Worm (Caenorhabditis elegans) whole organism, early embryonic: Measurements from ENCODE around the gene chw-1.

ENCODE experiments used
- B0310.2 ChIP-seq: sonication (generic microtip); optimal IDR thresholded peaks from 2 replicates; lab custom pipeline; 2016; ENCODE audit warnings: mild to moderate bottlenecking, missing genetic modification characterization, missing compliant biosample characterization
- F13C5.2 ChIP-seq: sonication (generic microtip); optimal IDR thresholded peaks from 2 replicates; lab custom pipeline; 2017; ENCODE audit warnings: mild to moderate bottlenecking, missing genetic modification characterization, inconsistent platforms, missing compliant biosample characterization
- aly-1 ChIP-seq: sonication (generic microtip); optimal IDR thresholded peaks from 2 replicates; lab custom pipeline; 2016; ENCODE audit warnings: missing genetic modification characterization, missing compliant biosample characterization
- ama-1 ChIP-seq: fragments of 150-350 bp; optimal IDR thresholded peaks from 2 replicates; lab custom pipeline; 2014
- ceh-13 ChIP-seq: fragments of 200-800 bp; sonication (Bioruptor generic); optimal IDR thresholded peaks from 2 replicates; lab custom pipeline; 2018; ENCODE audit warnings: mild to moderate bottlenecking, missing genetic modification characterization, missing compliant biosample characterization
- ceh-36 ChIP-seq: sonication (generic microtip); optimal IDR thresholded peaks from 2 replicates; lab custom pipeline; 2016; ENCODE audit warnings: missing genetic modification characterization, inconsistent platforms, missing compliant biosample characterization
- ets-7 ChIP-seq: sonication (generic microtip); optimal IDR thresholded peaks from 2 replicates; lab custom pipeline; 2016; ENCODE audit warnings: missing genotype, missing genetic modification characterization, missing compliant biosample characterization
- flt-1 ChIP-seq: fragments of 200-800 bp; sonication (Bioruptor generic); IDR thresholded peaks from 2 replicates; pipeline ENCODE4 v1.3.6; 2022; ENCODE audit warnings: missing genetic modification characterization, missing compliant biosample characterization
- hmbx-1 ChIP-seq: sonication (generic microtip); optimal IDR thresholded peaks from 2 replicates; lab custom pipeline; 2016; ENCODE audit warnings: mild to moderate bottlenecking, missing genetic modification characterization, missing compliant biosample characterization
- hmg-4 ChIP-seq: fragments of 200-800 bp; sonication (Bioruptor generic); optimal IDR thresholded peaks from 2 replicates; lab custom pipeline; 2018; ENCODE audit warnings: mild to moderate bottlenecking, missing genetic modification characterization, missing compliant biosample characterization
- hnd-1 ChIP-seq: sonication (generic microtip); optimal IDR thresholded peaks from 2 replicates; lab custom pipeline; 2016; ENCODE audit warnings: missing genetic modification characterization, missing compliant biosample characterization
- pes-1 ChIP-seq: fragments of 200-800 bp; sonication (Bioruptor generic); IDR thresholded peaks from 2 replicates; pipeline ENCODE4 v1.3.6; 2022; ENCODE audit warnings: missing genetic modification reagents, missing genetic modification characterization, missing compliant biosample characterization
- scrt-1 ChIP-seq: fragments of 200-800 bp; sonication (Bioruptor generic); IDR thresholded peaks from 2 replicates; pipeline ENCODE4 v1.3.6; 2022; ENCODE audit warnings: missing genetic modification characterization, missing compliant biosample characterization
- sea-1 ChIP-seq: fragments of 200-800 bp; sonication (Bioruptor generic); conservative IDR thresholded peaks from 2 replicates; pipeline ENCODE4 v1.3.6; 2022; ENCODE audit warnings: missing genetic modification characterization, missing compliant biosample characterization
- tbx-11 ChIP-seq: fragments of 200-800 bp; sonication (Bioruptor generic); IDR thresholded peaks from 2 replicates; pipeline ENCODE4 v1.3.6; 2022; ENCODE audit warnings: missing genetic modification characterization, missing compliant biosample characterization
- tbx-37 ChIP-seq: fragments of 200-800 bp; sonication (Bioruptor generic); conservative IDR thresholded peaks from 2 replicates; pipeline ENCODE4 v1.3.6; 2022; ENCODE audit warnings: missing genetic modification reagents, missing genetic modification characterization, missing compliant biosample characterization
- tra-4 ChIP-seq: sonication (generic microtip); optimal IDR thresholded peaks from 2 replicates; lab custom pipeline; 2017; ENCODE audit warnings: missing genetic modification characterization, missing compliant biosample characterization

chw-1 gene

ce11 chrV:10493150-10493549, 31.1 kb downstream of the chw-1 start, which contains the start of gene ugt-33:
TSS of gene ugt-33 (plus strand) at chrV:10493409.
- TF ChIP-seq tbx-37 (GFP tag; lab: Robert Waterston, UW) (no peak), pes-1 (GFP tag; lab: Robert Waterston, UW) (no peak), hmbx-1 (tag; lab: Kevin White, UChicago) (no peak), ets-7 (tag; lab: Kevin White, UChicago) (no peak), flt-1 (no peak), scrt-1 (GFP tag; lab: Robert Waterston, UW) (no peak), ceh-13 (GFP tag; lab: Kevin White, UChicago) (no peak), aly-1 (tag; lab: Kevin White, UChicago) (no peak), B0310.2 (tag; lab: Kevin White, UChicago) (no peak), ama-1 (no peak), hmg-4 (no peak), sea-1 (no peak), hnd-1 (tag; lab: Kevin White, UChicago) (no peak), ceh-36 (tag; lab: Kevin White, UChicago) (no peak), tbx-11 (GFP tag; lab: Robert Waterston, UW) (no peak)

- TF ChIP-seq hmg-4, result no peak
- TF ChIP-seq ceh-36 (tag; lab: Kevin White, UChicago), result no peak
- no peak for TF ChIP-seq tra-4 (tag; lab: Kevin White, UChicago)
- no peak for TF ChIP-seq sea-1
- no peak for TF ChIP-seq hnd-1 (tag; lab: Kevin White, UChicago)
- no peak for TF ChIP-seq scrt-1 (GFP tag; lab: Robert Waterston, UW)
Observed at ce11 chrV:10496733-10497132, 34.7 kb downstream of the chw-1 start, which contains the start of gene C35A5.4. TSS of gene C35A5.4 (plus strand) at chrV:10497033.

- TF ChIP-seq ama-1, result no peak
- TF ChIP-seq sea-1, result no peak
Observed at ce11 chrV:10501295-10501694, 39.2 kb downstream of the chw-1 start, which contains the start of gene C35A5.3. TSS of gene C35A5.3 (minus strand) at chrV:10501395.

ce11 chrV:10503011-10503410, 40.9 kb downstream of the chw-1 start, which contains the start of gene C35A5.11:
TSS of gene C35A5.11 (minus strand) at chrV:10503111.
- no peak for TF ChIP-seq sea-1
- no peak for TF ChIP-seq pes-1 (GFP tag; lab: Robert Waterston, UW)
- no peak for TF ChIP-seq flt-1
- no peak for TF ChIP-seq ceh-36 (tag; lab: Kevin White, UChicago)
- no peak for TF ChIP-seq aly-1 (tag; lab: Kevin White, UChicago)
- no peak for TF ChIP-seq hmbx-1 (tag; lab: Kevin White, UChicago)
- no peak for TF ChIP-seq ets-7 (tag; lab: Kevin White, UChicago)
- TF ChIP-seq F13C5.2 (tag; lab: Kevin White, UChicago), result no peak
- TF ChIP-seq tra-4 (tag; lab: Kevin White, UChicago), result no peak
- no peak for TF ChIP-seq scrt-1 (GFP tag; lab: Robert Waterston, UW)
- no peak for TF ChIP-seq ceh-13 (GFP tag; lab: Kevin White, UChicago)
- TF ChIP-seq tbx-37 (GFP tag; lab: Robert Waterston, UW), result no peak
- no peak for TF ChIP-seq ama-1
- no peak for TF ChIP-seq hmg-4
- no peak for TF ChIP-seq hnd-1 (tag; lab: Kevin White, UChicago)
- TF ChIP-seq tbx-11 (GFP tag; lab: Robert Waterston, UW), result no peak
- TF ChIP-seq B0310.2 (tag; lab: Kevin White, UChicago), result no peak

- no peak for TF ChIP-seq aly-1 (tag; lab: Kevin White, UChicago)
- TF ChIP-seq tra-4 (tag; lab: Kevin White, UChicago), result no peak
- TF ChIP-seq pes-1 (GFP tag; lab: Robert Waterston, UW), result no peak
- TF ChIP-seq scrt-1 (GFP tag; lab: Robert Waterston, UW), result no peak
- TF ChIP-seq ets-7 (tag; lab: Kevin White, UChicago), result no peak
- no peak for TF ChIP-seq tbx-37 (GFP tag; lab: Robert Waterston, UW)
- TF ChIP-seq flt-1, result no peak
- no peak for TF ChIP-seq tbx-11 (GFP tag; lab: Robert Waterston, UW)
- no peak for TF ChIP-seq hmbx-1 (tag; lab: Kevin White, UChicago)
- TF ChIP-seq F13C5.2 (tag; lab: Kevin White, UChicago), result no peak
- TF ChIP-seq hnd-1 (tag; lab: Kevin White, UChicago), result no peak
- TF ChIP-seq ceh-36 (tag; lab: Kevin White, UChicago), result no peak
- no peak for TF ChIP-seq B0310.2 (tag; lab: Kevin White, UChicago)
- no peak for TF ChIP-seq hmg-4
Observed at ce11 chrV:10503893-10504292, 41.8 kb downstream of the chw-1 start, which contains the start of gene C35A5.10. TSS of gene C35A5.10 (plus strand) at chrV:10504193.

- TF ChIP-seq B0310.2 (tag; lab: Kevin White, UChicago) (no peak), tbx-37 (GFP tag; lab: Robert Waterston, UW) (no peak), ceh-36 (tag; lab: Kevin White, UChicago) (no peak), sea-1 (no peak), tbx-11 (GFP tag; lab: Robert Waterston, UW) (no peak), pes-1 (GFP tag; lab: Robert Waterston, UW) (no peak), tra-4 (tag; lab: Kevin White, UChicago) (no peak), F13C5.2 (tag; lab: Kevin White, UChicago) (no peak), flt-1 (no peak), ama-1 (no peak), scrt-1 (GFP tag; lab: Robert Waterston, UW) (no peak), aly-1 (tag; lab: Kevin White, UChicago) (no peak), hmbx-1 (tag; lab: Kevin White, UChicago) (no peak), hmg-4 (no peak), ets-7 (tag; lab: Kevin White, UChicago) (no peak), ceh-13 (GFP tag; lab: Kevin White, UChicago) (no peak)
Observed at ce11 chrV:10505553-10505952, 43.5 kb downstream of the chw-1 start, which contains the start of gene C35A5.5. TSS of gene C35A5.5 (plus strand) at chrV:10505853.

ce11 chrV:10508855-10509254, 46.8 kb downstream of the chw-1 start, which contains the start of gene C35A5.6:
TSS of gene C35A5.6 (plus strand) at chrV:10509137.
- TF ChIP-seq pes-1 (GFP tag; lab: Robert Waterston, UW) (no peak), ama-1 (no peak)
